Worm (Caenorhabditis elegans) whole organism, L4 larva: ENCODE data around the gene daf-15.

Experiments used
- R02D3.7 ChIP-seq: fragments of 150-350 bp; sonication (generic microtip); optimal IDR thresholded peaks from 3 replicates; lab custom pipeline; 2014; ENCODE audit warnings: missing biosample characterization, missing genetic modification characterization
- Y105C5A.15 ChIP-seq: fragments of 200-800 bp; sonication (Bioruptor generic); IDR thresholded peaks from 2 replicates; pipeline ENCODE4 v1.3.6; 2022; ENCODE audit warnings: missing genetic modification characterization, missing compliant biosample characterization
- aha-1 ChIP-seq: fragments of 150-350 bp; peaks from one replicate; lab custom pipeline; 2014; ENCODE audit warnings: missing biosample characterization, missing genetic modification characterization
- nhr-11 ChIP-seq: fragments of 150-350 bp; optimal IDR thresholded peaks from 2 replicates; lab custom pipeline; 2014; ENCODE audit warnings: missing biosample characterization, missing genetic modification characterization
- nhr-25 ChIP-seq: sonication (generic microtip); optimal IDR thresholded peaks from 2 replicates; lab custom pipeline; 2017; ENCODE audit warnings: missing genetic modification characterization, mild to moderate bottlenecking, missing compliant biosample characterization, antibody characterized with exemption, moderate library complexity, borderline replicate concordance; ENCODE audit not compliant: insufficient read depth
- set-16 ChIP-seq: fragments of 200-800 bp; sonication (Bioruptor generic); IDR thresholded peaks from 2 replicates; pipeline ENCODE4 v1.3.6; 2022; ENCODE audit warnings: missing genetic modification reagents, missing genetic modification characterization, missing compliant biosample characterization
- spr-1 ChIP-seq: sonication (generic microtip); optimal IDR thresholded peaks from 2 replicates; lab custom pipeline; 2016; ENCODE audit warnings: mild to moderate bottlenecking, missing genetic modification characterization, missing compliant biosample characterization

DNA sequence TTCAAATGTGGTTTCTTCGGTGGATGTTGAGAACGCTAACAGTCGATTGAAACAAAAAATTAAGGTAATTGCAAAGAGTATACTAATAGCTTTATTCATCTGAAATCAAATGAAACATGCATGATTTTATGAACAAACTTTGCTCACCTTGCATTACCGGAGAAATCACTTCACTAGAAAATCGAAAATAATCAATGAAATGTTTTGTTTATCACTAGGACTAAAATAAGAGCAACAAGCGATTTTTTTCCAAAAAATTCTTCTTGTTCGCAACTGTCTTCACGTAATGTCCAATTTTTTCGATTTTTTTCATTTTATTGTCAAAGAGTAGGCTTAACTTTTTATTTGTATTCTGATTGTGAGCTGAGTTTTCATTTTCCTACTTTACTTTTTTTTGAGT is 36.4 kb downstream of the daf-15 start, which contains the start of gene F56D5.9:
- no peak for TF ChIP-seq Y105C5A.15
- no peak for TF ChIP-seq aha-1
- no peak for TF ChIP-seq nhr-25
- no peak for TF ChIP-seq nhr-11 (tag; lab: Kevin White, UChicago)
- TF ChIP-seq set-16 (GFP tag; lab: Robert Waterston, UW): no peak
- no peak for TF ChIP-seq R02D3.7 (tag; lab: Kevin White, UChicago)
- TF ChIP-seq spr-1 (tag; lab: Kevin White, UChicago): no peak
